Fruit fly (Drosophila melanogaster): ENCODE results near the gene bel.

dm6 chr3R:8650741-8651140 is 9.8 kb downstream of the bel start, which contains the start of the genes Mkk4 and SLIRP2:
- TF ChIP-seq Myc (optimal IDR thresholded peaks at IDR 0.05) (no peak), ttk (optimal IDR thresholded peaks at IDR 0.05) (no peak), h (optimal IDR thresholded peaks at IDR 0.05) (no peak), psq (optimal IDR thresholded peaks at IDR 0.05) (no peak)
